Worm (Caenorhabditis elegans) whole organism, young adult: ENCODE results near the gene glt-1.

Experiments
- C17E4.6 ChIP-seq: fragments of 200-800 bp; sonication (Bioruptor generic); IDR thresholded peaks from 2 replicates; pipeline ENCODE4 v1.3.6; 2022; ENCODE audit warnings: missing genetic modification reagents, missing genetic modification characterization, missing compliant biosample characterization
- F49E8.2 ChIP-seq: sonication (generic microtip); optimal IDR thresholded peaks from 3 replicates; lab custom pipeline; 2017; ENCODE audit warnings: missing genetic modification characterization, mild to moderate bottlenecking, missing compliant biosample characterization, antibody characterized with exemption, moderate library complexity; ENCODE audit not compliant: insufficient read depth
- Y56A3A.18 ChIP-seq: fragments of 200-800 bp; sonication (Bioruptor generic); IDR thresholded peaks from 2 replicates; pipeline ENCODE4 v1.3.6; 2022; ENCODE audit warnings: missing genetic modification reagents, missing genetic modification characterization, missing compliant biosample characterization
- attf-5 ChIP-seq: fragments of 200-800 bp; sonication (Bioruptor generic); optimal IDR thresholded peaks from 2 replicates; lab custom pipeline; 2018; ENCODE audit warnings: mild to moderate bottlenecking, missing genetic modification characterization, missing compliant biosample characterization
- ccch-3 ChIP-seq: fragments of 200-800 bp; sonication (Bioruptor generic); optimal IDR thresholded peaks from 2 replicates; lab custom pipeline; 2018; ENCODE audit warnings: mild to moderate bottlenecking, missing genetic modification characterization, missing compliant biosample characterization
- ceh-79 ChIP-seq: sonication (generic microtip); optimal IDR thresholded peaks from 2 replicates; lab custom pipeline; 2017; ENCODE audit warnings: mild to moderate bottlenecking, missing genetic modification characterization, missing compliant biosample characterization
- dpl-1 ChIP-seq: fragments of 150-350 bp; optimal IDR thresholded peaks from 2 replicates; lab custom pipeline; 2014; ENCODE audit warnings: missing biosample characterization, missing genetic modification reagents, missing genetic modification characterization
- hlh-12 ChIP-seq: sonication (generic microtip); optimal IDR thresholded peaks from 2 replicates; lab custom pipeline; 2016; ENCODE audit warnings: missing genetic modification characterization, missing compliant biosample characterization
- madf-3 ChIP-seq: fragments of 200-800 bp; sonication (Bioruptor generic); IDR thresholded peaks from 2 replicates; pipeline ENCODE4 v1.3.6; 2022; ENCODE audit warnings: missing genetic modification reagents, missing genetic modification characterization, missing compliant biosample characterization
- madf-8 ChIP-seq: fragments of 200-800 bp; sonication (Bioruptor generic); conservative IDR thresholded peaks from 2 replicates; pipeline ENCODE4 v1.3.6; 2022; ENCODE audit warnings: missing genetic modification reagents, missing genetic modification characterization, missing compliant biosample characterization
- repo-1 ChIP-seq: sonication (generic microtip); optimal IDR thresholded peaks from 2 replicates; lab custom pipeline; 2017; ENCODE audit warnings: mild to moderate bottlenecking, missing genetic modification characterization, missing compliant biosample characterization
- snpc-4 ChIP-seq, 5 experiments: fragments of 150-350 bp in 1 of 5; sonication (generic microtip) in 4 of 5; optimal IDR thresholded peaks; 2 replicates each; lab custom pipeline; 2014 to 2018; ENCODE audit warnings: missing genetic modification characterization in 5 of 5, missing biosample characterization in 3 of 5, antibody characterized with exemption in 2 of 5, mild to moderate bottlenecking in 2 of 5, missing compliant biosample characterization in 2 of 5, missing genotype in 2 of 5, moderate library complexity in 2 of 5, missing genetic modification reagents in 1 of 5
- tbx-9 ChIP-seq: sonication (generic microtip); optimal IDR thresholded peaks from 2 replicates; lab custom pipeline; 2016; ENCODE audit warnings: borderline replicate concordance, missing genetic modification characterization, inconsistent platforms, missing compliant biosample characterization
- ztf-6 ChIP-seq: fragments of 200-800 bp; sonication (Bioruptor generic); IDR thresholded peaks from 2 replicates; pipeline ENCODE4 v1.3.6; 2022; ENCODE audit warnings: missing genetic modification reagents, missing genetic modification characterization, missing compliant biosample characterization

- TF ChIP-seq ztf-6 (GFP tag; lab: Robert Waterston, UW) (no peak), repo-1 (tag; lab: Kevin White, UChicago) (no peak), snpc-4 (GFP tag; optimal IDR thresholded peaks at IDR 0.05; lab: Kevin White, UChicago) (no peak), snpc-4 (tag; optimal IDR thresholded peaks at IDR 0.05; lab: Kevin White, UChicago) (no peak), Y56A3A.18 (GFP tag; lab: Robert Waterston, UW) (no peak), ceh-79 (tag; lab: Kevin White, UChicago) (no peak), F49E8.2 (tag; lab: Kevin White, UChicago) (no peak), hlh-12 (no peak), ccch-3 (GFP tag; lab: Kevin White, UChicago) (no peak), dpl-1 (GFP tag; lab: Kevin White, UChicago) (no peak), C17E4.6 (GFP tag; lab: Robert Waterston, UW) (no peak), madf-8 (GFP tag; lab: Robert Waterston, UW) (no peak), madf-3 (no peak), tbx-9 (tag; lab: Kevin White, UChicago) (no peak), attf-5 (GFP tag; lab: Kevin White, UChicago) (no peak)
Measured at ce11 chrX:3488074-3488688, 7.6 kb upstream of the glt-1 start.
